Worm (Caenorhabditis elegans): ENCODE data around the gene ZK593.3.

The ZK593.3 gene

ce11 chrIV:10915388-10915787 is at the start of gene ZK593.3:
TSS of gene ZK593.3 (plus strand) at chrIV:10915688.
- no peak for TF ChIP-seq egl-13 (tag; optimal IDR thresholded peaks at IDR 0.05)
- no peak for TF ChIP-seq ceh-63 (GFP tag; optimal IDR thresholded peaks at IDR 0.05)
- TF ChIP-seq swsn-7 (tag; optimal IDR thresholded peaks at IDR 0.05): no peak
- TF ChIP-seq efl-3 (GFP tag; optimal IDR thresholded peaks at IDR 0.05): no peak
- no peak for TF ChIP-seq nhr-28 (tag; optimal IDR thresholded peaks at IDR 0.05)
- no peak for TF ChIP-seq nhr-77 (tag; optimal IDR thresholded peaks at IDR 0.05)

DNA sequence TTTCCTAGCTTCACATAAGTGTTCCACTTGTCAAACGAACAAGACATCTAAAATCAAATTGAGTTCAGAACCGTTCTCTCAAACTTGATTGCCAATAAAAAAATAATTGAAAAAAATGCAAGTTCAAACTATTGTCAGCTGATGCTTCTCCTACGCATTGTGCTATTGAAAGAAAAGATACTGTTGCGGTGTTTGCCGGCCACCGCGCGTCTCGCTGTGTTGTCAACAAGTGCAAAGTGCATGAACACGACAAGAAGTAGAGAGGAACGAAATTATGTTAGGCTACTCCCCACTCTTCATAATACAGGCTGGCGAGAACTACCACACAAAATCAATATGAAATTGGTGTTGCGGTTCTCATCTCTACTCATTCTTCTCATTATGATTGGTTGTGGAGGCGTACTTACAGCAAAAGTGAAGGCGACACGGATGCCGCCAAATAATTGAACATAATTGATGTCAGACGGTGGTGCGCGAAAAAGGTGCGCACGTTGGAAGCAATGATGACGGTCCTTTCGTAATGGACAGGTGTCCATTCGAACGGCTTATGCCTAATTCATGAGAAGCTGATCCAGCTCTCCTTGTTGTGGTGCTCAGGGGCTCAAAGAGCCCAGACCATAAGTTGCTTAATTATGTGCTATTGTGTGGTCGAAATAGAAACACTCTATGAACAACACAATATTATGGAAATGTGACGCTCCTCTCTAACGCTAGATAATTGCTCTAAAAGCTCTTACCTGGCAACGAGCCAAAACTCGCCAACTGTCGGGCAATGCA is 47.9 kb upstream of the ZK593.3 start:
- TF ChIP-seq dpl-1 (GFP tag; optimal IDR thresholded peaks at IDR 0.05): no peak
- TF ChIP-seq efl-1 (optimal IDR thresholded peaks at IDR 0.05): no peak
- TF ChIP-seq efl-1 (GFP tag; optimal IDR thresholded peaks at IDR 0.05 in 1 of 2): peak in 1 of 2 experiments; percentile 59

DNA sequence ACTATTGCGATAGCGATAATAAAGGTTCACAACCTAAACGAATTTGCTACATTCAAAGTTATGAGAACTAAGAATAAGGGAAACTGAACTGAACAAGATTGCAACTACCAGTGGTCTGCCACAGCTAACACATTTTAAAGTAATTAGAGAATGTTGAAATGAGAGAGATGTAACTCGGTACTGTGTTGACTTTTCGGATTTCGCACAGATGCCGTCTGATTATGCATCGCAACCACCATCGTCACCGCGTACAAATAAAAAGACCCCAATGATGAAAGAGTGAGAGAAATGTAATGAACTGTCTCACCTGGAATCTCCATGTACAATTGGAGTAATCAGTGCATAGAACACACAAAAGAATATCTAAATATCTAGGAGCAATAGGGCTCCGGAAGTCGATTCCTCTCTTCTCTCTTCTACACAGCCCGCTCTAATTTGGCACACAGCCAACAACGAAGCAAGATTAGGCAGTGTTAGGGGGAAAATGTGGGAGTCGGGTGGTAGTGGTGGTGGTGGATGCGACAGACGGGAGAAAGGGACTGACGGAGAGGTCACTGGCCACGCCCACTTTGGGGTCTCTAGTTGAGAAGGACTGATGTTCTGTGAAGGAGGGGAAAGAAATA is 46.7 kb upstream of the ZK593.3 start, which contains the start of gene F13E9.11:
Gene F13E9.11, minus strand, starts transcription at position 507 of the 623 bp plus-strand sequence.
- TF ChIP-seq skn-1 (tag; optimal IDR thresholded peaks at IDR 0.05) (no peak), C16A3.4 (tag; optimal IDR thresholded peaks at IDR 0.05) (no peak), tbx-2 (tag; optimal IDR thresholded peaks at IDR 0.05) (peak; percentile 15), ceh-8 (GFP tag; optimal IDR thresholded peaks at IDR 0.05) (no peak), nhr-47 (tag; optimal IDR thresholded peaks at IDR 0.05) (peak; percentile 2), ceh-82 (tag; optimal IDR thresholded peaks at IDR 0.05) (peak in 1 of 3 experiments; percentile 43), lin-14 (GFP tag; optimal IDR thresholded peaks at IDR 0.05) (peak; percentile 74), lsy-2 (tag; optimal IDR thresholded peaks at IDR 0.05) (no peak), zag-1 (tag; optimal IDR thresholded peaks at IDR 0.05) (no peak), rnt-1 (tag; optimal IDR thresholded peaks at IDR 0.05) (peak; percentile 4)

DNA sequence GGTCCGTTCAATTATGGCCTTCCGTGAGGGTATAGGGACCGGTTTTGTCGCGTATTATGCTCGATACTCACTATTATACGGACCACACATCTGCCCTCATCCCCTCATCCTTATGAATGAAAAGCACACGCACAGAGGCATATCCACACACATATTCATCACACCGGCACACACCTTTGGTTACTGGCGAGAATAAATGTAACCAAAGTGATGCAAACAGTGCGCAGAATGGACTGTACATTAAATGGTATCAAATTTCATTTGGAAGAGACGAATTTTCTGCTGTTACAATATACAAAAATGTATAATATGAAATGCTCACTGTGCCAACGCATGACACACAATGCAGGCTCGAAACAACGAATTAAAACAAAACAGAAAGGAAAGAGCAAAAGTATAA is 45.8 kb upstream of the ZK593.3 start:
- no peak for TF ChIP-seq nhr-77 (tag; optimal IDR thresholded peaks at IDR 0.05)
- no peak for TF ChIP-seq unc-86 (tag; optimal IDR thresholded peaks at IDR 0.05)

DNA sequence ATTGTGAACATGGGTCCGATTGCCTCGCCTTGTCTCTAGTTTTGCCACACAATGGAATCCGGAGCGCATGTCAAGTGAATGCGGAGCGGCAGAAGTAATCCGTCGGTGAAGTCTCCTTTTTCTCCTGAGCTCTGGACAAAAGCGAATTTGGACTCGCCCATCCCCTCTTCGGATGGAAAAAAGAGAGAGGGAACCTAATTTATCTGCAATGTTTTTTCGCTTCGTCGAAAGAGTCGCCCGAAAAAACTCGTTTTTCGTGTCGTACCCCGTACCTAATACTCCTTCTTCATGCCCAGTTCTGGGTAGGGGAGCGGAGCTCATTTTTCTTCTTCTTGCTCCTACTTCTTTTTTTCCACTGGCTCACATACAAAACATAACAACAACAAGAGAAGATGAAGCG is 45.3 kb upstream of the ZK593.3 start:
- no peak for TF ChIP-seq ceh-88 (GFP tag; IDR thresholded peaks at IDR 0.05)
- no peak for TF ChIP-seq efl-1 (optimal IDR thresholded peaks at IDR 0.05)
- peak in 1 of 2 experiments; percentile 44 for TF ChIP-seq efl-1 (GFP tag; optimal IDR thresholded peaks at IDR 0.05 in 1 of 2)
- peak; percentile 54 for TF ChIP-seq lin-14 (GFP tag; optimal IDR thresholded peaks at IDR 0.05)

DNA sequence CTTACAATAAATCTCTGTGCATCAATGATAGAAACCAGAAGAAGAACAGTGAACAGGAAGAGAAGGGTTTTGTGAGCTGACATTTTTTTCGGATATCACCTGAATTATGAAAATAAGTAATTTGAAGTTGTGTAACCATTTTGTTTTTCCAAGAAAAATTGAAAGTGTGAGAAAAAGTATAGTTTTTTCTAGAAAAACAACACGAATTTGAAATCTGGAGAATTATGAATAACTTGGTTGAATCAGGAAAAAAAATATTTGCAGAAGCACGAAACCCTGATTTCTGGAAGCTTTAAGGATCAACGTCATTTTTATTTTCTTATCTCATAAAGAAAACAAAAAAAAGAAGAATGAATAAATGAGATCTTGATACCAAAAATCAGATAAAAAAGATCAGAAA is 41.0 kb upstream of the ZK593.3 start, which contains the start of gene F13E9.12:
Gene F13E9.12, minus strand, starts transcription at position 101 of the 400 bp plus-strand sequence.
- no peak for TF ChIP-seq hlh-17 (GFP tag; optimal IDR thresholded peaks at IDR 0.05; ENCODE audit: borderline replicate concordance)
- no peak for TF ChIP-seq fos-1 (tag; optimal IDR thresholded peaks at IDR 0.05)
- TF ChIP-seq snpc-4 (tag; optimal IDR thresholded peaks at IDR 0.05): no peak

ce11 chrIV:10876844-10877243 is 38.6 kb upstream of the ZK593.3 start, which contains the start of gene fipr-14:
TSS of gene fipr-14 (plus strand) at chrIV:10877144.
- TF ChIP-seq nhr-28 (tag; optimal IDR thresholded peaks at IDR 0.05) (no peak), nhr-84 (tag; optimal IDR thresholded peaks at IDR 0.05) (no peak), hlh-4 (tag; optimal IDR thresholded peaks at IDR 0.05) (no peak), zag-1 (tag; optimal IDR thresholded peaks at IDR 0.05) (no peak), zip-4 (GFP tag; optimal IDR thresholded peaks at IDR 0.05) (no peak), unc-98 (GFP tag; IDR thresholded peaks at IDR 0.05) (no peak), unc-130 (tag; optimal IDR thresholded peaks at IDR 0.05) (no peak), ceh-88 (GFP tag; IDR thresholded peaks at IDR 0.05) (no peak), nhr-76 (tag; optimal IDR thresholded peaks at IDR 0.05) (no peak), ces-1 (GFP tag; optimal IDR thresholded peaks at IDR 0.05) (no peak), C16A3.4 (tag; optimal IDR thresholded peaks at IDR 0.05) (no peak), grh-1 (GFP tag; IDR thresholded peaks at IDR 0.05) (no peak)
